Worm (Caenorhabditis elegans) whole organism, L2 larva: ENCODE results near the gene C37H5.13.
A peak's percentile ranks its signal among the peaks of the same experiment; 100 is the strongest.

ENCODE experiments used
- C34F6.9 ChIP-seq: fragments of 150-350 bp; optimal IDR thresholded peaks from 2 replicates; lab custom pipeline; 2014; ENCODE audit warnings: missing biosample characterization, missing genetic modification characterization
- F13H6.1 ChIP-seq: sonication (generic microtip); optimal IDR thresholded peaks from 2 replicates; lab custom pipeline; 2016; ENCODE audit warnings: missing genetic modification characterization, missing compliant biosample characterization
- Y55F3AM.14 ChIP-seq: fragments of 200-800 bp; sonication (Bioruptor generic); optimal IDR thresholded peaks from 2 replicates; lab custom pipeline; 2018; ENCODE audit warnings: mild to moderate bottlenecking, missing genetic modification characterization, missing compliant biosample characterization
- ZK546.5 ChIP-seq: sonication (generic microtip); optimal IDR thresholded peaks from 2 replicates; lab custom pipeline; 2017; ENCODE audit warnings: missing biosample characterization, missing genetic modification characterization
- alr-1 ChIP-seq: fragments of 150-350 bp; optimal IDR thresholded peaks from 2 replicates; lab custom pipeline; 2014; ENCODE audit warnings: missing biosample characterization, missing genetic modification characterization
- aly-2 ChIP-seq: fragments of 150-350 bp; optimal IDR thresholded peaks from 2 replicates; lab custom pipeline; 2014; ENCODE audit warnings: missing biosample characterization, missing genetic modification characterization
- ama-1 ChIP-seq: fragments of 150-350 bp; optimal IDR thresholded peaks from 2 replicates; lab custom pipeline; 2018; ENCODE audit warnings: inconsistent platforms
- blmp-1 ChIP-seq: sonication (generic microtip); optimal IDR thresholded peaks from 2 replicates; lab custom pipeline; 2017; ENCODE audit warnings: missing genetic modification characterization, mild to moderate bottlenecking, missing compliant biosample characterization, antibody characterized with exemption, moderate library complexity; ENCODE audit not compliant: insufficient read depth
- ceh-16 ChIP-seq: fragments of 150-350 bp; optimal IDR thresholded peaks from 2 replicates; lab custom pipeline; 2014; ENCODE audit warnings: missing biosample characterization, missing genetic modification characterization
- ceh-82 ChIP-seq: fragments of 150-350 bp; optimal IDR thresholded peaks from 2 replicates; lab custom pipeline; 2014; ENCODE audit warnings: missing biosample characterization, missing genetic modification characterization
- dmd-4 ChIP-seq: sonication (generic microtip); optimal IDR thresholded peaks from 2 replicates; lab custom pipeline; 2017; ENCODE audit warnings: missing biosample characterization, missing genetic modification characterization
- elt-1 ChIP-seq: fragments of 150-350 bp; optimal IDR thresholded peaks from 2 replicates; lab custom pipeline; 2014; ENCODE audit warnings: missing biosample characterization, missing genetic modification characterization
- elt-3 ChIP-seq: sonication (generic microtip); optimal IDR thresholded peaks from 2 replicates; lab custom pipeline; 2017; ENCODE audit warnings: missing biosample characterization, missing genetic modification characterization
- lin-11 ChIP-seq: fragments of 150-350 bp; sonication (generic microtip); optimal IDR thresholded peaks from 2 replicates; lab custom pipeline; 2014; ENCODE audit warnings: missing biosample characterization, missing genetic modification characterization, inconsistent platforms, mixed read lengths
- lin-13 ChIP-seq: fragments of 150-350 bp; optimal IDR thresholded peaks from 2 replicates; lab custom pipeline; 2014; ENCODE audit warnings: missing biosample characterization, missing genetic modification reagents, missing genetic modification characterization
- lin-39 ChIP-seq: fragments of 150-350 bp; optimal IDR thresholded peaks from 2 replicates; lab custom pipeline; 2014; ENCODE audit warnings: missing biosample characterization, missing genetic modification reagents, missing genetic modification characterization
- lsy-2 ChIP-seq, 2 experiments: fragments of 150-350 bp in 1 of 2; sonication (generic microtip) in 1 of 2; optimal IDR thresholded peaks; 2 replicates each; lab custom pipeline; 2014 to 2017; ENCODE audit warnings: missing biosample characterization in 2 of 2, missing genetic modification characterization in 2 of 2
- mab-5 ChIP-seq: fragments of 150-350 bp; optimal IDR thresholded peaks from 2 replicates; lab custom pipeline; 2014; ENCODE audit warnings: missing biosample characterization, missing genetic modification characterization
- nhr-11 ChIP-seq: fragments of 150-350 bp; optimal IDR thresholded peaks from 2 replicates; lab custom pipeline; 2014; ENCODE audit warnings: missing biosample characterization, missing genetic modification characterization
- nhr-12 ChIP-seq: fragments of 150-350 bp; optimal IDR thresholded peaks from 2 replicates; lab custom pipeline; 2014; ENCODE audit warnings: missing biosample characterization, missing genetic modification characterization
- nhr-129 ChIP-seq: fragments of 150-350 bp; optimal IDR thresholded peaks from 2 replicates; lab custom pipeline; 2014; ENCODE audit warnings: missing biosample characterization, missing genetic modification characterization
- nhr-21 ChIP-seq: fragments of 150-350 bp; optimal IDR thresholded peaks from 2 replicates; lab custom pipeline; 2014; ENCODE audit warnings: missing biosample characterization, missing genetic modification characterization
- nhr-237 ChIP-seq: fragments of 150-350 bp; optimal IDR thresholded peaks from 2 replicates; lab custom pipeline; 2014; ENCODE audit warnings: missing biosample characterization, missing genetic modification characterization
- nhr-25 ChIP-seq: fragments of 150-350 bp; sonication (generic microtip); optimal IDR thresholded peaks from 3 replicates; lab custom pipeline; 2014; ENCODE audit warnings: missing biosample characterization, missing genetic modification characterization
- sem-4 ChIP-seq: fragments of 150-350 bp; optimal IDR thresholded peaks from 2 replicates; lab custom pipeline; 2014; ENCODE audit warnings: missing biosample characterization, missing genetic modification reagents, missing genetic modification characterization
- sma-3 ChIP-seq: sonication (generic microtip); optimal IDR thresholded peaks from 2 replicates; lab custom pipeline; 2016; ENCODE audit warnings: missing genetic modification reagents, missing genetic modification characterization, missing compliant biosample characterization
- unc-39 ChIP-seq: fragments of 150-350 bp; optimal IDR thresholded peaks from 2 replicates; lab custom pipeline; 2014; ENCODE audit warnings: missing biosample characterization, missing genetic modification characterization
- unc-55 ChIP-seq: fragments of 150-350 bp; sonication (generic microtip); optimal IDR thresholded peaks from 3 replicates; lab custom pipeline; 2014; ENCODE audit warnings: missing biosample characterization, missing genetic modification reagents, missing genetic modification characterization
- unc-62 ChIP-seq: fragments of 150-350 bp; optimal IDR thresholded peaks from 2 replicates; lab custom pipeline; 2014; ENCODE audit warnings: missing biosample characterization, missing genetic modification reagents, missing genetic modification characterization
- zag-1 ChIP-seq: fragments of 150-350 bp; optimal IDR thresholded peaks from 2 replicates; lab custom pipeline; 2014; ENCODE audit warnings: missing biosample characterization, missing genetic modification characterization
- ztf-4 ChIP-seq: fragments of 150-350 bp; optimal IDR thresholded peaks from 2 replicates; lab custom pipeline; 2014; ENCODE audit warnings: missing biosample characterization, missing genetic modification characterization

The C37H5.13 gene

ce11 chrV:4870627-4871026, 7.9 kb upstream of the C37H5.13 start:
- TF ChIP-seq lsy-2 (tag; optimal IDR thresholded peaks at IDR 0.05; lab: Kevin White, UChicago) (peak in 1 of 2 experiments; percentile 32), nhr-21 (tag; lab: Kevin White, UChicago) (peak; percentile 42), sem-4 (tag; lab: Kevin White, UChicago) (no peak), ceh-82 (no peak)
- TF ChIP-seq, all 48 proteins: peak for 2

ce11 chrV:4868698-4869097, 5.9 kb upstream of the C37H5.13 start:
- no peak for TF ChIP-seq mab-5
- TF ChIP-seq sma-3 (GFP tag; lab: Kevin White, UChicago), result no peak
- TF ChIP-seq zag-1 (tag; lab: Kevin White, UChicago), result no peak
- no peak for TF ChIP-seq nhr-237 (tag; lab: Kevin White, UChicago)
- TF ChIP-seq alr-1 (tag; lab: Kevin White, UChicago), result no peak
- TF ChIP-seq lin-39 (tag; lab: Kevin White, UChicago), result no peak
- TF ChIP-seq lin-13 (GFP tag; lab: Kevin White, UChicago), result no peak
- no peak for TF ChIP-seq dmd-4
- TF ChIP-seq F13H6.1 (tag; lab: Kevin White, UChicago), result no peak

- TF ChIP-seq lsy-2 (tag; optimal IDR thresholded peaks at IDR 0.05; lab: Kevin White, UChicago) (peak in 1 of 2 experiments; percentile 12), ztf-4 (tag; lab: Kevin White, UChicago) (no peak)
These were observed 4.8 kb upstream of the C37H5.13 start for ce11 chrV:4867535-4867934.

ce11 chrV:4865364-4865763, 2.6 kb upstream of the C37H5.13 start, which contains the start of gene srd-32:
TSS of gene srd-32 (plus strand) at chrV:4865664.
- TF ChIP-seq nhr-11 (tag; lab: Kevin White, UChicago) (no peak), nhr-21 (tag; lab: Kevin White, UChicago) (no peak), ztf-4 (tag; lab: Kevin White, UChicago) (no peak)

DNA sequence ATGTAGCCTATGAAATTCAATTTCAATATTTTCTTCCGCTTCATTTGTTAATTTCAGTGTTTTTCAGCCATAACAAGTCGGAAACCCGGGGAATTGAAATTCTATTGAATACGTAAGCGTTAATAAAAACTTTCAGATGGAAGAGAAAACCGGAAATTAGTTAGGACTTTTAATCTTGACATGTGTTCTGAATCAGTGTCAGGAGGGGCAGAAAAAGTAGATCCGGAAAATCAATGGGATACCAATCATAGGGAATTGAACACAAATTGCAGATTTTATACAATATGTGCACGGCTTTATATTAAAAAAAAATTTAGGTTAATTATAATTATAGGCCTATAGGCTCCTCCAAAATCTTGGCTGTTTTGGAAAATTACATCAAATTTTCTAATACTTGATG, 1.6 kb upstream of the C37H5.13 start:
- TF ChIP-seq ztf-4 (tag; lab: Kevin White, UChicago) (no peak), C34F6.9 (tag; lab: Kevin White, UChicago) (no peak), nhr-237 (tag; lab: Kevin White, UChicago) (no peak), ama-1 (lab: Kevin White, UChicago) (no peak), ceh-16 (tag; lab: Kevin White, UChicago) (no peak), elt-3 (tag; lab: Kevin White, UChicago) (no peak), unc-55 (GFP tag; lab: Kevin White, UChicago) (no peak), lin-39 (tag; lab: Kevin White, UChicago) (no peak)

ce11 chrV:4860525-4860924, 2.2 kb downstream of the C37H5.13 start:
- peak; percentile 42 for TF ChIP-seq unc-55 (GFP tag; lab: Kevin White, UChicago)
- TF ChIP-seq lsy-2 (tag; optimal IDR thresholded peaks at IDR 0.05; lab: Kevin White, UChicago), result peak in 1 of 2 experiments; percentile 45
- TF ChIP-seq lin-13 (GFP tag; lab: Kevin White, UChicago), result no peak
- TF ChIP-seq nhr-129, result peak; percentile 51
- no peak for TF ChIP-seq zag-1 (tag; lab: Kevin White, UChicago)

DNA sequence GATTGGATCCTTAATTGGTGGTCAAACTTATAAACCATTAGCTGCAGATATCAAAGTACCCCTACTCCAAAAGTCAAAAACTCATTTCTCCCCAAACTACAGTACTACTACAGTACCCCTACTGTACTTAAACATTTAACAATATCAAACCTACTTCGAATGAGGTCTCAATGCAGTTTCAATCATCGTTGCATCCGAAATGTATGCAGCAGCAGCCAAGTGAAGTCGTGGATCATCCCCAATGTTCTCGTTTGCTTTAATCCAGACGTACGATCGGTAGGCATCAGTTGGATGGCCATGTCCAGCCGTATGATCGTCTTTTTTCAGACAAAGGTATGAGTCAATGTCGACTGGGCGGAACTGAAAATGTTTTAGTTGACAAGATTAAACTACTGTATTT, 5.2 kb downstream of the C37H5.13 start:
- TF ChIP-seq lsy-2 (tag; optimal IDR thresholded peaks at IDR 0.05; lab: Kevin White, UChicago), result no peak
- no peak for TF ChIP-seq nhr-25 (tag; lab: Kevin White, UChicago)
- no peak for TF ChIP-seq aly-2 (tag; lab: Kevin White, UChicago)
- TF ChIP-seq blmp-1, result no peak
- no peak for TF ChIP-seq unc-39 (tag; lab: Kevin White, UChicago)
- no peak for TF ChIP-seq nhr-129
- TF ChIP-seq ceh-16 (tag; lab: Kevin White, UChicago), result no peak
- no peak for TF ChIP-seq Y55F3AM.14
- TF ChIP-seq F13H6.1 (tag; lab: Kevin White, UChicago), result no peak
- TF ChIP-seq nhr-12, result no peak
- no peak for TF ChIP-seq alr-1 (tag; lab: Kevin White, UChicago)
- no peak for TF ChIP-seq ZK546.5 (tag; lab: Kevin White, UChicago)

ce11 chrV:4851969-4852368, 10.8 kb downstream of the C37H5.13 start:
- no peak for TF ChIP-seq elt-1
- no peak for TF ChIP-seq lin-11 (tag; lab: Kevin White, UChicago)
- TF ChIP-seq elt-3 (tag; lab: Kevin White, UChicago), result no peak
- no peak for TF ChIP-seq lsy-2 (tag; optimal IDR thresholded peaks at IDR 0.05; lab: Kevin White, UChicago)
- no peak for TF ChIP-seq unc-62 (GFP tag; lab: Kevin White, UChicago)
- no peak for TF ChIP-seq nhr-12
